Worm (Caenorhabditis elegans) whole organism, midembryonic: ENCODE measurements around the gene Y82E9BR.3.

Source experiments
- T22C8.4 ChIP-seq: fragments of 200-800 bp; sonication (Bioruptor generic); IDR thresholded peaks from 2 replicates; pipeline ENCODE4 v1.3.6; 2022; ENCODE audit warnings: missing genetic modification characterization, missing compliant biosample characterization
- cog-1 ChIP-seq: sonication (generic microtip); optimal IDR thresholded peaks from 2 replicates; lab custom pipeline; 2016; ENCODE audit warnings: missing genetic modification characterization, missing compliant biosample characterization
- flt-1 ChIP-seq: fragments of 200-800 bp; sonication (Bioruptor generic); IDR thresholded peaks from 2 replicates; pipeline ENCODE4 v1.3.6; 2022; ENCODE audit warnings: missing genetic modification characterization, missing compliant biosample characterization
- klf-2 ChIP-seq: fragments of 200-800 bp; sonication (Bioruptor generic); conservative IDR thresholded peaks from 2 replicates; pipeline ENCODE4 v1.3.6; 2022; ENCODE audit warnings: missing genetic modification reagents, missing genetic modification characterization, missing compliant biosample characterization
- med-1 ChIP-seq: sonication (generic microtip); optimal IDR thresholded peaks from 2 replicates; lab custom pipeline; 2017; ENCODE audit warnings: missing genetic modification characterization, mild to moderate bottlenecking, missing compliant biosample characterization, antibody characterized with exemption, missing genetic modification reagents; ENCODE audit not compliant: insufficient read depth
- ref-1 ChIP-seq: fragments of 200-800 bp; sonication (Bioruptor generic); conservative IDR thresholded peaks from 2 replicates; pipeline ENCODE4 v1.3.6; 2022; ENCODE audit warnings: missing genetic modification reagents, missing genetic modification characterization, missing compliant biosample characterization
- tab-1 ChIP-seq: fragments of 200-800 bp; sonication (Bioruptor generic); IDR thresholded peaks from 2 replicates; pipeline ENCODE4 v1.3.6; 2022; ENCODE audit warnings: missing genetic modification characterization, missing compliant biosample characterization
- ztf-23 ChIP-seq: fragments of 200-800 bp; sonication (Bioruptor generic); IDR thresholded peaks from 2 replicates; pipeline ENCODE4 v1.3.6; 2022; ENCODE audit warnings: missing genetic modification reagents, missing genetic modification characterization, missing compliant biosample characterization
- ztf-29 ChIP-seq: fragments of 200-800 bp; sonication (Bioruptor generic); IDR thresholded peaks from 2 replicates; pipeline ENCODE4 v1.3.6; 2022; ENCODE audit warnings: missing genetic modification reagents, missing genetic modification characterization, missing compliant biosample characterization

DNA sequence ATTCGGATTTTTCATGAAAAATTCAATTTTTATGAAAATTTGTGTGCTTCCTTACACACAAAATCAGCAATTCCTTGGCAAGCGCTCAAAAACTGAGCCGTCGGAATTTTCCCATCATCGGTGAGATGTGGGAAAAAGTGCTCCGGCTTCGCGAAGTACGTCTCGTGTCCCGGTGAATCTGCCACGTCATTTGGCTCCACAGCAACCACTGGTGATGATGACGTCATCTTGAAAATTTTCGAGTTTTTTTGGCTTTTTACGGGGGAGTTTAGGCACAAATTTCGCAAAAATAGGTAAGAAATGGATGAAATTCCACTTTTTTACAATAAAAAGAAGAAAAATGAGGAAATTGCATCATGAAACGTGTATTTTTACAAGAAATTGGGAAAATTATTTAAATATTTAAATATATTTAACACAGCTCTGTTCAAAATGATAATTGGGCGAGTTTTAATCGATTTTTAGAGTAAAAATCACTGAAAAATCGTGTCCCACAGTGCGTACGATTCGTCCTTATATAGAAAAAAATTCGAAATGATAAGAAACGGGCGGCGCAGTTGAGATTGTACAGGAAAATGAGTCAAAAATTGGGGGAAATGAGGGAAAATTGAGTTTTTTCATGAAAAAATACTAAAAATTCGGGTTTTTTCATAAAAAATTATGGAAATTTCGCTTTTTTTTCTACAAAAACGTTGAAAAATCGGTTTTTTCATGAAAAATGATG lies 4.9 kb upstream of the Y82E9BR.3 start, which contains the start of gene Y82E9BR.14:
- TF ChIP-seq med-1 (GFP tag; lab: Kevin White, UChicago) (no peak), T22C8.4 (no peak), ztf-29 (GFP tag; lab: Robert Waterston, UW) (no peak), cog-1 (tag; lab: Kevin White, UChicago) (no peak), klf-2 (GFP tag; lab: Robert Waterston, UW) (no peak), flt-1 (no peak), ref-1 (GFP tag; lab: Robert Waterston, UW) (no peak), ztf-23 (GFP tag; lab: Robert Waterston, UW) (no peak), tab-1 (no peak)
